Worm (Caenorhabditis elegans): Measurements from ENCODE around the gene gei-8.
A peak's percentile ranks its signal among the peaks of the same experiment; 100 is the strongest.

DNA sequence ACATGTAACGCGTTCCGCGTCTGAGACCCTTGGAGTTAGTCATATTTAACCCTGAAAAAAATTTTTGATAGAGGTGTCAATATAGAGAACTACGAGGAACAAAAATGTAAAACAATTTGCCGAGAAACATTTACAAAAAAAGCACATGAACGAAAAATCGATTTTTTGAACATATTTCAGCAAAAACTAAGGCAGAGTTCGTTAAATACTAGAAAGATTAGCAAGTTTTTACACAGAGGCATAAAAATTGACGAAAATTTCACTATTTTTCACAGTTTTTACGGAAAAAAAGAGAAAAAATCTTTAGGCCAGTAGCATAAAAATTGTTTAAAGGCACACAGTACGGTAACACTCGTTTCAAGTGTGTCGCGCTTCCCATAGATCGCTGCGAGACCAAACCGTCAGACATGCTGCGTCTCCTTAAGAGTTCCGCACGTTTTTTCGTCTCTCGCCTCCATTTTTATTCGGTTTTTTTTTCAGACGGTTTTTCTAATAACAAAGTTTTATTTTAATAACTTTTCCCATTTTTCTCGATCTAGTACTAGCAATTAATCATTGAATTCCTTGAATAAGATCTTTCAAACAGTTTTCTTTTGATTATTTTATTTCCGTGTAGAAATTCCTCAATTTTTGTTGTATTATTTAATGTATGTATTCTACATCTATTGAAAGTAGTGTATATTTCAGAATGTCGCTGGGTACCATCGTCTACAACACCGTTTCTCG lies 9.3 kb upstream of the gei-8 start, which contains the start of the genes rpl-21 and C14B9.10:
- TF ChIP-seq mep-1 (tag; optimal IDR thresholded peaks at IDR 0.05) (peak; percentile 91), elt-3 (tag; optimal IDR thresholded peaks at IDR 0.05) (no peak), ceh-83 (GFP tag; optimal IDR thresholded peaks at IDR 0.05) (no peak), pha-4 (tag; optimal IDR thresholded peaks at IDR 0.05) (peak; percentile 83), ztf-11 (tag; optimal IDR thresholded peaks at IDR 0.05) (no peak), nhr-28 (tag; optimal IDR thresholded peaks at IDR 0.05) (no peak), nhr-76 (tag; optimal IDR thresholded peaks at IDR 0.05) (no peak)
